Fruit fly (Drosophila melanogaster): Measurements from ENCODE around the gene CG6980.

Gene CG6980

dm6 chr3R:24809576-24810279 is 2.3 kb downstream of the CG6980 start (continued):
- TF ChIP-seq CG17359 (tag; optimal IDR thresholded peaks at IDR 0.05) (peak; percentile 65), Fer2 (tag; optimal IDR thresholded peaks at IDR 0.05) (no peak), D (optimal IDR thresholded peaks at IDR 0.05) (no peak), D (GFP tag; optimal IDR thresholded peaks at IDR 0.05) (peak; percentile 39), zf30C (GFP tag; optimal IDR thresholded peaks at IDR 0.05) (no peak), CG7357 (GFP tag; IDR thresholded peaks at IDR 0.05) (no peak), usp (GFP tag; optimal IDR thresholded peaks at IDR 0.05) (no peak), gcm (GFP tag; optimal IDR thresholded peaks at IDR 0.05) (peak; percentile 44), CG17385 (GFP tag; optimal IDR thresholded peaks at IDR 0.05) (no peak), tio (GFP tag; optimal IDR thresholded peaks at IDR 0.05) (no peak), nerfin-1 (tag; optimal IDR thresholded peaks at IDR 0.05) (peak; percentile 52), chif (GFP tag; optimal IDR thresholded peaks at IDR 0.05) (peak in 1 of 2 experiments; percentile 14), Asciz (GFP tag; optimal IDR thresholded peaks at IDR 0.05) (peak; percentile 92), BtbVII (GFP tag; optimal IDR thresholded peaks at IDR 0.05) (peak; percentile 82), gro (GFP tag; optimal IDR thresholded peaks at IDR 0.05) (peak; percentile 17), ind (GFP tag; optimal IDR thresholded peaks at IDR 0.05) (no peak), C15 (GFP tag; IDR thresholded peaks at IDR 0.05) (no peak), seq (GFP tag; IDR thresholded peaks at IDR 0.05) (no peak), CG9876 (GFP tag; optimal IDR thresholded peaks at IDR 0.05) (no peak), CG34376 (GFP tag; optimal IDR thresholded peaks at IDR 0.05) (peak; percentile 83), CG1529 (GFP tag; optimal IDR thresholded peaks at IDR 0.05) (peak; percentile 39), nerfin-2 (GFP tag; IDR thresholded peaks at IDR 0.05; ENCODE audit: partially characterized antibody) (no peak), insv (GFP tag; optimal IDR thresholded peaks at IDR 0.05) (peak in 1 of 2 experiments; percentile 19), CG10267 (tag; optimal IDR thresholded peaks at IDR 0.05) (peak; percentile 2), CG12744 (GFP tag; optimal IDR thresholded peaks at IDR 0.05) (peak; percentile 10), cwo (GFP tag; optimal IDR thresholded peaks at IDR 0.05) (peak; percentile 45), CG18476 (GFP tag; optimal IDR thresholded peaks at IDR 0.05) (no peak), CG15011 (GFP tag; optimal IDR thresholded peaks at IDR 0.05) (peak; percentile 59), CG8281 (tag; optimal IDR thresholded peaks at IDR 0.05) (peak; percentile 50), tx (GFP tag; optimal IDR thresholded peaks at IDR 0.05) (no peak), sd (tag; optimal IDR thresholded peaks at IDR 0.05) (peak; percentile 17), caup (GFP tag; optimal IDR thresholded peaks at IDR 0.05; ENCODE audit: severe bottlenecking) (peak; percentile 68), Nf-YB (GFP tag; optimal IDR thresholded peaks at IDR 0.05) (peak; percentile 35), MTF-1 (GFP tag; optimal IDR thresholded peaks at IDR 0.05; ENCODE audit: borderline replicate concordance) (peak; percentile 54), nau (GFP tag; optimal IDR thresholded peaks at IDR 0.05) (no peak), CG10543 (GFP tag; optimal IDR thresholded peaks at IDR 0.05) (peak; percentile 48), Nf-YC (tag; optimal IDR thresholded peaks at IDR 0.05) (no peak), p53 (GFP tag; optimal IDR thresholded peaks at IDR 0.05) (no peak), CG10366 (GFP tag; IDR thresholded peaks at IDR 0.05) (no peak), fd64A (GFP tag; optimal IDR thresholded peaks at IDR 0.05) (peak; percentile 76), peb (GFP tag; IDR thresholded peaks at IDR 0.05) (no peak), ci (GFP tag; IDR thresholded peaks at IDR 0.05) (0 out of 3 replicates have a peak, but pooled peaks have one; percentile 37), nmo (GFP tag; optimal IDR thresholded peaks at IDR 0.05) (no peak), Fer1 (GFP tag; optimal IDR thresholded peaks at IDR 0.05) (peak; percentile 72), nom (GFP tag; optimal IDR thresholded peaks at IDR 0.05) (no peak), CG12071 (GFP tag; optimal IDR thresholded peaks at IDR 0.05) (peak; percentile 59), trh (GFP tag; optimal IDR thresholded peaks at IDR 0.05) (peak; percentile 16), Ada2b (GFP tag; IDR thresholded peaks at IDR 0.05) (no peak), CG6791 (GFP tag; IDR thresholded peaks at IDR 0.05; ENCODE audit: partially characterized antibody) (no peak)

Measured in whole organism, embryonic.